Worm (Caenorhabditis elegans): Measurements from ENCODE around the gene F37A8.2.

ce11 chrIII:3954220-3954619 is 22.9 kb upstream of the F37A8.2 start:
- TF ChIP-seq unc-130 (GFP tag; optimal IDR thresholded peaks at IDR 0.05), result no peak
- TF ChIP-seq dpl-1 (GFP tag; optimal IDR thresholded peaks at IDR 0.05), result peak; percentile 10
- no peak for TF ChIP-seq aly-2 (tag; optimal IDR thresholded peaks at IDR 0.05)
- TF ChIP-seq ceh-82 (tag; optimal IDR thresholded peaks at IDR 0.05), result no peak
- no peak for TF ChIP-seq unc-39 (tag; optimal IDR thresholded peaks at IDR 0.05)
- peak; percentile 27 for TF ChIP-seq ama-1 (optimal IDR thresholded peaks at IDR 0.05)
- TF ChIP-seq D1046.2 (GFP tag; IDR thresholded peaks at IDR 0.05), result no peak
- TF ChIP-seq nhr-25 (tag; optimal IDR thresholded peaks at IDR 0.05; ENCODE audit: borderline replicate concordance, insufficient read depth), result no peak

All from whole organism, L4 larva.